Worm (Caenorhabditis elegans) whole organism, L2 larva: ENCODE data around the gene C12D8.9.
A peak's percentile ranks its signal among the peaks of the same experiment; 100 is the strongest.

ENCODE experiments used
- C34F6.9 ChIP-seq: fragments of 150-350 bp; optimal IDR thresholded peaks from 2 replicates; lab custom pipeline; 2014; ENCODE audit warnings: missing biosample characterization, missing genetic modification characterization
- R02D3.7 ChIP-seq: fragments of 150-350 bp; optimal IDR thresholded peaks from 2 replicates; lab custom pipeline; 2014; ENCODE audit warnings: missing biosample characterization, missing genetic modification characterization
- Y55F3AM.14 ChIP-seq: fragments of 200-800 bp; sonication (Bioruptor generic); optimal IDR thresholded peaks from 2 replicates; lab custom pipeline; 2018; ENCODE audit warnings: mild to moderate bottlenecking, missing genetic modification characterization, missing compliant biosample characterization
- ZK546.5 ChIP-seq: sonication (generic microtip); optimal IDR thresholded peaks from 2 replicates; lab custom pipeline; 2017; ENCODE audit warnings: missing biosample characterization, missing genetic modification characterization
- alr-1 ChIP-seq: fragments of 150-350 bp; optimal IDR thresholded peaks from 2 replicates; lab custom pipeline; 2014; ENCODE audit warnings: missing biosample characterization, missing genetic modification characterization
- aly-2 ChIP-seq: fragments of 150-350 bp; optimal IDR thresholded peaks from 2 replicates; lab custom pipeline; 2014; ENCODE audit warnings: missing biosample characterization, missing genetic modification characterization
- ama-1 ChIP-seq: fragments of 150-350 bp; optimal IDR thresholded peaks from 2 replicates; lab custom pipeline; 2018; ENCODE audit warnings: inconsistent platforms
- blmp-1 ChIP-seq: sonication (generic microtip); optimal IDR thresholded peaks from 2 replicates; lab custom pipeline; 2017; ENCODE audit warnings: missing genetic modification characterization, mild to moderate bottlenecking, missing compliant biosample characterization, antibody characterized with exemption, moderate library complexity; ENCODE audit not compliant: insufficient read depth
- ceh-16 ChIP-seq: fragments of 150-350 bp; optimal IDR thresholded peaks from 2 replicates; lab custom pipeline; 2014; ENCODE audit warnings: missing biosample characterization, missing genetic modification characterization
- ceh-82 ChIP-seq: fragments of 150-350 bp; optimal IDR thresholded peaks from 2 replicates; lab custom pipeline; 2014; ENCODE audit warnings: missing biosample characterization, missing genetic modification characterization
- crh-2 ChIP-seq: sonication (generic microtip); optimal IDR thresholded peaks from 2 replicates; lab custom pipeline; 2017; ENCODE audit warnings: missing biosample characterization, missing genetic modification characterization
- dmd-4 ChIP-seq: sonication (generic microtip); optimal IDR thresholded peaks from 2 replicates; lab custom pipeline; 2017; ENCODE audit warnings: missing biosample characterization, missing genetic modification characterization
- egl-27 ChIP-seq: sonication (generic microtip); optimal IDR thresholded peaks from 3 replicates; lab custom pipeline; 2017; ENCODE audit warnings: missing biosample characterization, missing genetic modification reagents, missing genetic modification characterization
- elt-1 ChIP-seq: fragments of 150-350 bp; optimal IDR thresholded peaks from 2 replicates; lab custom pipeline; 2014; ENCODE audit warnings: missing biosample characterization, missing genetic modification characterization
- elt-3 ChIP-seq: sonication (generic microtip); optimal IDR thresholded peaks from 2 replicates; lab custom pipeline; 2017; ENCODE audit warnings: missing biosample characterization, missing genetic modification characterization
- fos-1 ChIP-seq: fragments of 150-350 bp; optimal IDR thresholded peaks from 2 replicates; lab custom pipeline; 2014; ENCODE audit warnings: missing biosample characterization, missing genetic modification characterization
- gmeb-1 ChIP-seq: fragments of 150-350 bp; optimal IDR thresholded peaks from 2 replicates; lab custom pipeline; 2014; ENCODE audit warnings: missing biosample characterization, missing genetic modification characterization
- lin-11 ChIP-seq: fragments of 150-350 bp; sonication (generic microtip); optimal IDR thresholded peaks from 2 replicates; lab custom pipeline; 2014; ENCODE audit warnings: missing biosample characterization, missing genetic modification characterization, inconsistent platforms, mixed read lengths
- lin-13 ChIP-seq: fragments of 150-350 bp; optimal IDR thresholded peaks from 2 replicates; lab custom pipeline; 2014; ENCODE audit warnings: missing biosample characterization, missing genetic modification reagents, missing genetic modification characterization
- lsy-2 ChIP-seq, 2 experiments: fragments of 150-350 bp in 1 of 2; sonication (generic microtip) in 1 of 2; optimal IDR thresholded peaks; 2 replicates each; lab custom pipeline; 2014 to 2017; ENCODE audit warnings: missing biosample characterization in 2 of 2, missing genetic modification characterization in 2 of 2
- mab-5 ChIP-seq: fragments of 150-350 bp; optimal IDR thresholded peaks from 2 replicates; lab custom pipeline; 2014; ENCODE audit warnings: missing biosample characterization, missing genetic modification characterization
- mbf-1 ChIP-seq: sonication (generic microtip); optimal IDR thresholded peaks from 2 replicates; lab custom pipeline; 2017; ENCODE audit warnings: missing biosample characterization, missing genetic modification characterization
- mdl-1 ChIP-seq, 2 experiments: fragments of 150-350 bp in 1 of 2; sonication (generic microtip) in 1 of 2; optimal IDR thresholded peaks; 2 replicates each; lab custom pipeline; 2017; ENCODE audit warnings: missing biosample characterization in 2 of 2, missing genetic modification characterization in 2 of 2
- nhr-11 ChIP-seq: fragments of 150-350 bp; optimal IDR thresholded peaks from 2 replicates; lab custom pipeline; 2014; ENCODE audit warnings: missing biosample characterization, missing genetic modification characterization
- nhr-12 ChIP-seq: fragments of 150-350 bp; optimal IDR thresholded peaks from 2 replicates; lab custom pipeline; 2014; ENCODE audit warnings: missing biosample characterization, missing genetic modification characterization
- nhr-129 ChIP-seq: fragments of 150-350 bp; optimal IDR thresholded peaks from 2 replicates; lab custom pipeline; 2014; ENCODE audit warnings: missing biosample characterization, missing genetic modification characterization
- nhr-21 ChIP-seq: fragments of 150-350 bp; optimal IDR thresholded peaks from 2 replicates; lab custom pipeline; 2014; ENCODE audit warnings: missing biosample characterization, missing genetic modification characterization
- nhr-23 ChIP-seq: fragments of 150-350 bp; optimal IDR thresholded peaks from 2 replicates; lab custom pipeline; 2014; ENCODE audit warnings: missing biosample characterization, missing genetic modification reagents, missing genetic modification characterization
- nhr-237 ChIP-seq: fragments of 150-350 bp; optimal IDR thresholded peaks from 2 replicates; lab custom pipeline; 2014; ENCODE audit warnings: missing biosample characterization, missing genetic modification characterization
- nhr-25 ChIP-seq: fragments of 150-350 bp; sonication (generic microtip); optimal IDR thresholded peaks from 3 replicates; lab custom pipeline; 2014; ENCODE audit warnings: missing biosample characterization, missing genetic modification characterization
- nhr-6 ChIP-seq: fragments of 150-350 bp; optimal IDR thresholded peaks from 2 replicates; lab custom pipeline; 2014; ENCODE audit warnings: missing biosample characterization, missing genetic modification characterization
- peb-1 ChIP-seq: fragments of 150-350 bp; optimal IDR thresholded peaks from 2 replicates; lab custom pipeline; 2014; ENCODE audit warnings: missing biosample characterization, missing genetic modification characterization
- sem-4 ChIP-seq: fragments of 150-350 bp; optimal IDR thresholded peaks from 2 replicates; lab custom pipeline; 2014; ENCODE audit warnings: missing biosample characterization, missing genetic modification reagents, missing genetic modification characterization
- skn-1 ChIP-seq: sonication (generic microtip); optimal IDR thresholded peaks from 2 replicates; lab custom pipeline; 2017; ENCODE audit warnings: missing biosample characterization, missing genetic modification characterization
- sma-3 ChIP-seq: sonication (generic microtip); optimal IDR thresholded peaks from 2 replicates; lab custom pipeline; 2016; ENCODE audit warnings: missing genetic modification reagents, missing genetic modification characterization, missing compliant biosample characterization
- sma-9 ChIP-seq, 2 experiments: fragments of 150-350 bp in 1 of 2; sonication (generic microtip) in 1 of 2; optimal IDR thresholded peaks; 2 replicates each; lab custom pipeline; 2014 to 2016; ENCODE audit warnings: missing genetic modification characterization in 2 of 2, mild to moderate bottlenecking in 1 of 2, missing biosample characterization in 1 of 2, missing compliant biosample characterization in 1 of 2, missing genetic modification reagents in 1 of 2, moderate library complexity in 1 of 2
- snpc-4 ChIP-seq: fragments of 150-350 bp; optimal IDR thresholded peaks from 2 replicates; lab custom pipeline; 2014; ENCODE audit warnings: missing biosample characterization, missing genetic modification characterization
- unc-39 ChIP-seq: fragments of 150-350 bp; optimal IDR thresholded peaks from 2 replicates; lab custom pipeline; 2014; ENCODE audit warnings: missing biosample characterization, missing genetic modification characterization
- unc-55 ChIP-seq: fragments of 150-350 bp; sonication (generic microtip); optimal IDR thresholded peaks from 3 replicates; lab custom pipeline; 2014; ENCODE audit warnings: missing biosample characterization, missing genetic modification reagents, missing genetic modification characterization
- unc-62 ChIP-seq: fragments of 150-350 bp; optimal IDR thresholded peaks from 2 replicates; lab custom pipeline; 2014; ENCODE audit warnings: missing biosample characterization, missing genetic modification reagents, missing genetic modification characterization
- ztf-1 ChIP-seq: fragments of 200-800 bp; sonication (Bioruptor generic); conservative IDR thresholded peaks from 2 replicates; pipeline ENCODE4 v1.3.6; 2022; ENCODE audit warnings: missing genetic modification characterization, missing compliant biosample characterization
- ztf-11 ChIP-seq: sonication (generic microtip); optimal IDR thresholded peaks from 2 replicates; lab custom pipeline; 2017; ENCODE audit warnings: missing biosample characterization, missing genetic modification characterization

Gene C12D8.9

ce11 chrV:10206502-10206901 lies 36.5 kb downstream of the C12D8.9 start, which contains the start of gene rpc-25:
Gene rpc-25, minus strand, starts transcription at chrV:10206602.
- TF ChIP-seq ceh-16 (tag; lab: Kevin White, UChicago): no peak
- no peak for TF ChIP-seq snpc-4 (tag; lab: Kevin White, UChicago)
- no peak for TF ChIP-seq aly-2 (tag; lab: Kevin White, UChicago)
- no peak for TF ChIP-seq fos-1 (tag; lab: Kevin White, UChicago)
- TF ChIP-seq mbf-1 (tag; lab: Kevin White, UChicago): no peak
- no peak for TF ChIP-seq skn-1
- no peak for TF ChIP-seq elt-1 (tag; lab: Kevin White, UChicago)
- no peak for TF ChIP-seq mdl-1 (tag; optimal IDR thresholded peaks at IDR 0.05; lab: Kevin White, UChicago)
- TF ChIP-seq alr-1 (tag; lab: Kevin White, UChicago): no peak
- no peak for TF ChIP-seq lsy-2 (tag; optimal IDR thresholded peaks at IDR 0.05; lab: Kevin White, UChicago)
- no peak for TF ChIP-seq lin-13
- TF ChIP-seq unc-62 (GFP tag; lab: Kevin White, UChicago): no peak
- no peak for TF ChIP-seq ama-1 (lab: Kevin White, UChicago)
- TF ChIP-seq C34F6.9 (tag; lab: Kevin White, UChicago): no peak
- no peak for TF ChIP-seq lin-11
- TF ChIP-seq nhr-6: no peak
- no peak for TF ChIP-seq nhr-129 (tag; lab: Kevin White, UChicago)
- TF ChIP-seq R02D3.7: no peak
- no peak for TF ChIP-seq dmd-4
- no peak for TF ChIP-seq nhr-23 (tag; lab: Kevin White, UChicago)

ce11 chrV:10205483-10205882 lies 37.5 kb downstream of the C12D8.9 start, which contains the start of gene ZK856.16:
Gene ZK856.16, minus strand, starts transcription at chrV:10205583.
- TF ChIP-seq peb-1 (tag; lab: Kevin White, UChicago) (no peak), unc-39 (tag; lab: Kevin White, UChicago) (no peak), elt-3 (tag; lab: Kevin White, UChicago) (no peak), unc-62 (GFP tag; lab: Kevin White, UChicago) (no peak), unc-55 (no peak)

DNA sequence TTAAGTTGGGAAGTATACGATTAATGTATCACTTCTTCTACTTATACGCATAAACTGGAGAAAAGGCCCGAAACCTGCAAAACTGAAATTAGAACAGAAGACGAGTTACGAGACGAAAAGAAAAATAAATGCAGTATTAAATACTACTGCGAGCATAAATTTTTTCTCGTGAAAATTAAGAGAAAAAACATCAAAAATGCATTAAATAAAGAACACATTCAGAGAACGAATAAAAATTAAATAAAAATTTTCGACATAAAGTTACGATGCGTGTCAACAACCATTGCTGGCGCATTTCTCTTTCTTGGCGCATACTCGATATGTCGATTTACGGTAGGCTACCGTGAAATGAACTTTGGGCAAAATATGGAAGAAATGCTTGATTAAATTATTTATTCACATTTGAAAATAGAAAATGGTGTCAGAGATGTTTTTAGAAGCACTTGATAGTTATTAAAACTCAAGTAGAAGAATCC lies 38.1 kb downstream of the C12D8.9 start, which contains the start of the genes ZK856.19 and ZK856.11:
Gene ZK856.19 (minus strand): TSS at position 51 of the 476 bp plus-strand sequence.
Gene ZK856.11 (minus strand): TSS at position 76 of the 476 bp plus-strand sequence.
- no peak for TF ChIP-seq mbf-1 (tag; lab: Kevin White, UChicago)
- peak; percentile 62 for TF ChIP-seq sma-3 (GFP tag; lab: Kevin White, UChicago)
- peak; percentile 41 for TF ChIP-seq nhr-21 (tag; lab: Kevin White, UChicago)
- peak; percentile 51 for TF ChIP-seq lin-13
- peak; percentile 41 for TF ChIP-seq sma-9 (GFP tag; optimal IDR thresholded peaks at IDR 0.05; lab: Kevin White, UChicago)
- no peak for TF ChIP-seq sma-9 (tag; optimal IDR thresholded peaks at IDR 0.05; lab: Kevin White, UChicago)
- no peak for TF ChIP-seq dmd-4
- no peak for TF ChIP-seq ztf-11 (tag; lab: Kevin White, UChicago)
- TF ChIP-seq snpc-4 (tag; lab: Kevin White, UChicago): no peak
- no peak for TF ChIP-seq nhr-11 (tag; lab: Kevin White, UChicago)
- TF ChIP-seq nhr-237 (tag; lab: Kevin White, UChicago): no peak
- TF ChIP-seq ceh-82 (tag; lab: Kevin White, UChicago): no peak
- no peak for TF ChIP-seq alr-1 (tag; lab: Kevin White, UChicago)
- TF ChIP-seq Y55F3AM.14 (GFP tag; lab: Kevin White, UChicago): no peak
- TF ChIP-seq ztf-1 (GFP tag; lab: Robert Waterston, UW): no peak
- no peak for TF ChIP-seq unc-39 (tag; lab: Kevin White, UChicago)
- TF ChIP-seq blmp-1 (tag; lab: Kevin White, UChicago): no peak
- no peak for TF ChIP-seq mdl-1 (tag; optimal IDR thresholded peaks at IDR 0.05; lab: Kevin White, UChicago)
- no peak for TF ChIP-seq nhr-12 (tag; lab: Kevin White, UChicago)
- peak; percentile 80 for TF ChIP-seq gmeb-1 (tag; lab: Kevin White, UChicago)
- peak; percentile 66 for TF ChIP-seq nhr-25 (tag; lab: Kevin White, UChicago)
- TF ChIP-seq ceh-16 (tag; lab: Kevin White, UChicago): no peak
- TF ChIP-seq unc-55: peak; percentile 72
- peak; percentile 86 for TF ChIP-seq C34F6.9 (tag; lab: Kevin White, UChicago)
- peak; percentile 67 to 89 for TF ChIP-seq lsy-2 (tag; optimal IDR thresholded peaks at IDR 0.05; lab: Kevin White, UChicago)
- TF ChIP-seq egl-27: no peak
- peak; percentile 37 for TF ChIP-seq mab-5 (tag; lab: Kevin White, UChicago)
- no peak for TF ChIP-seq fos-1 (tag; lab: Kevin White, UChicago)
- TF ChIP-seq ama-1 (lab: Kevin White, UChicago): peak; percentile 25
- no peak for TF ChIP-seq elt-1 (tag; lab: Kevin White, UChicago)
- TF ChIP-seq ZK546.5 (tag; lab: Kevin White, UChicago): no peak
- no peak for TF ChIP-seq unc-62 (GFP tag; lab: Kevin White, UChicago)
- peak; percentile 43 for TF ChIP-seq nhr-129 (tag; lab: Kevin White, UChicago)
- peak; percentile 21 for TF ChIP-seq sem-4
- TF ChIP-seq R02D3.7: peak; percentile 52
- peak; percentile 76 for TF ChIP-seq crh-2 (tag; lab: Kevin White, UChicago)
- no peak for TF ChIP-seq peb-1 (tag; lab: Kevin White, UChicago)
